Fruit fly (Drosophila melanogaster) whole organism, wandering third instar larva: ENCODE results near the gene nac.
A peak's percentile ranks its signal among the peaks of the same experiment; 100 is the strongest.

Source experiments
- Abd-B ChIP-seq: fragments of >200 bp; optimal IDR thresholded peaks from 2 replicates; lab custom pipeline; 2017; ENCODE audit warnings: missing biosample characterization, missing genetic modification characterization
- CG32264 ChIP-seq: fragments of 200-800 bp; sonication (Bioruptor generic); optimal IDR thresholded peaks from 2 replicates; lab custom pipeline; 2016; ENCODE audit warnings: missing biosample characterization, missing genetic modification characterization
- Dfd ChIP-seq: fragments of >200 bp; optimal IDR thresholded peaks from 2 replicates; lab custom pipeline; 2017; ENCODE audit warnings: missing biosample characterization, missing genetic modification characterization
- Dif ChIP-seq: fragments of 200-275, 200-300 bp; sonication (Bioruptor generic); optimal IDR thresholded peaks from 2 replicates; lab custom pipeline; 2018; ENCODE audit warnings: missing biosample characterization, missing genetic modification characterization; ENCODE audit not compliant: partially characterized antibody
- GATAd ChIP-seq: sonication (Bioruptor generic); optimal IDR thresholded peaks from 2 replicates; lab custom pipeline; 2016; ENCODE audit warnings: missing biosample characterization, missing genetic modification characterization
- HLH106 ChIP-seq: fragments of 200-800 bp; optimal IDR thresholded peaks from 3 replicates; lab custom pipeline; 2019; ENCODE audit warnings: missing biosample characterization, mild to moderate bottlenecking, missing genetic modification characterization, moderate library complexity
- Hnf4 ChIP-seq: fragments of 200-800 bp; sonication (Bioruptor generic); optimal IDR thresholded peaks from 2 replicates; lab custom pipeline; 2016; ENCODE audit warnings: missing biosample characterization, mild to moderate bottlenecking, missing genetic modification characterization
- Rel ChIP-seq, 2 experiments: fragments of 200-800 bp; sonication (Bioruptor generic) in 1 of 2; optimal IDR thresholded peaks; 2 replicates in 1 of 2; 3 replicates in 1 of 2; lab custom pipeline; 2016 to 2019; ENCODE audit warnings: mild to moderate bottlenecking in 2 of 2, missing biosample characterization in 2 of 2, missing genetic modification characterization in 2 of 2, moderate library complexity in 1 of 2
- Sp1 ChIP-seq: fragments of 200-800 bp; sonication (Bioruptor generic); optimal IDR thresholded peaks from 3 replicates; lab custom pipeline; 2019; ENCODE audit warnings: missing biosample characterization, mild to moderate bottlenecking, missing genetic modification characterization, moderate library complexity
- Vsx2 ChIP-seq: fragments of 200-300, 225-300 bp; sonication (Bioruptor generic); optimal IDR thresholded peaks from 2 replicates; lab custom pipeline; 2018; ENCODE audit warnings: missing biosample characterization, missing genetic modification characterization; ENCODE audit not compliant: partially characterized antibody
- brk ChIP-seq: fragments of 200-800 bp; sonication (Bioruptor generic); optimal IDR thresholded peaks from 2 replicates; lab custom pipeline; 2016; ENCODE audit warnings: missing biosample characterization, mild to moderate bottlenecking, missing genetic modification characterization
- foxo ChIP-seq, 2 experiments: fragments of 200-800 bp; sonication (Bioruptor generic); optimal IDR thresholded peaks; 2 replicates in 1 of 2; 3 replicates in 1 of 2; lab custom pipeline; 2016 to 2017; ENCODE audit warnings: missing biosample characterization in 2 of 2, missing genetic modification characterization in 2 of 2
- fru ChIP-seq: fragments of 200-800 bp; sonication (Bioruptor generic); optimal IDR thresholded peaks from 3 replicates; lab custom pipeline; 2016; ENCODE audit warnings: missing biosample characterization, mild to moderate bottlenecking, missing genetic modification characterization
- psq ChIP-seq: fragments of 200-800 bp; sonication (Bioruptor generic); optimal IDR thresholded peaks from 3 replicates; lab custom pipeline; 2017; ENCODE audit warnings: missing biosample characterization, mild to moderate bottlenecking, missing genetic modification characterization, moderate library complexity
- sage ChIP-seq: fragments of 200-800 bp; sonication (Bioruptor generic); optimal IDR thresholded peaks from 2 replicates; lab custom pipeline; 2016; ENCODE audit warnings: missing biosample characterization, mild to moderate bottlenecking, missing genetic modification characterization
- tai ChIP-seq: sonication (Bioruptor generic); optimal IDR thresholded peaks from 2 replicates; lab custom pipeline; 2016; ENCODE audit warnings: missing biosample characterization, missing genetic modification characterization

The nac gene

dm6 chr3R:8261634-8262033 is 42.2 kb downstream of the nac start:
- TF ChIP-seq Vsx2 (GFP tag; lab: Kevin White, UChicago) (peak; percentile 17), HLH106 (no peak)

- TF ChIP-seq Rel (GFP tag; optimal IDR thresholded peaks at IDR 0.05; lab: Kevin White, UChicago) (no peak), Rel (tag; optimal IDR thresholded peaks at IDR 0.05; lab: Kevin White, UChicago) (no peak), Dif (GFP tag; lab: Kevin White, UChicago) (no peak), fru (GFP tag; lab: Kevin White, UChicago) (no peak), foxo (GFP tag; optimal IDR thresholded peaks at IDR 0.05; lab: Kevin White, UChicago) (no peak), tai (GFP tag; lab: Kevin White, UChicago) (no peak), sage (GFP tag; lab: Kevin White, UChicago) (no peak), Hnf4 (no peak), GATAd (GFP tag; lab: Kevin White, UChicago) (no peak), Dfd (GFP tag; lab: Kevin White, UChicago) (no peak)
These were observed 47.8 kb downstream of the nac start for dm6 chr3R:8256040-8256439.

- TF ChIP-seq psq (no peak), sage (GFP tag; lab: Kevin White, UChicago) (no peak), Abd-B (GFP tag; lab: Kevin White, UChicago) (no peak), CG32264 (GFP tag; lab: Kevin White, UChicago) (no peak), Sp1 (GFP tag; lab: Kevin White, UChicago) (no peak), brk (GFP tag; lab: Kevin White, UChicago) (no peak), foxo (GFP tag; optimal IDR thresholded peaks at IDR 0.05; lab: Kevin White, UChicago) (no peak), GATAd (GFP tag; lab: Kevin White, UChicago) (no peak), tai (GFP tag; lab: Kevin White, UChicago) (no peak), fru (GFP tag; lab: Kevin White, UChicago) (no peak)
These were observed 49.5 kb downstream of the nac start for dm6 chr3R:8254347-8254746.
